Worm (Caenorhabditis elegans) whole organism, L1 larva: ENCODE data around the gene C35B1.2.

Experiments
- C34B4.2 ChIP-seq: sonication (generic microtip); optimal IDR thresholded peaks from 2 replicates; lab custom pipeline; 2017; ENCODE audit warnings: mild to moderate bottlenecking, missing genetic modification characterization, missing compliant biosample characterization
- ceh-8 ChIP-seq: fragments of 200-800 bp; sonication (Bioruptor generic); optimal IDR thresholded peaks from 2 replicates; lab custom pipeline; 2018; ENCODE audit warnings: mild to moderate bottlenecking, missing genetic modification characterization, moderate library complexity, missing compliant biosample characterization
- ceh-82 ChIP-seq, 3 experiments: fragments of 150-350 bp in 1 of 3; sonication (generic microtip) in 2 of 3; optimal IDR thresholded peaks; 2 replicates each; lab custom pipeline; 2014 to 2017; ENCODE audit warnings: missing biosample characterization in 3 of 3, missing genetic modification characterization in 3 of 3
- ces-1 ChIP-seq: fragments of 150-350 bp; optimal IDR thresholded peaks from 2 replicates; lab custom pipeline; 2014; ENCODE audit warnings: missing biosample characterization, missing genetic modification reagents, missing genetic modification characterization
- fkh-10 ChIP-seq: sonication (generic microtip); optimal IDR thresholded peaks from 2 replicates; lab custom pipeline; 2017; ENCODE audit warnings: missing biosample characterization, missing genetic modification reagents, missing genetic modification characterization
- lsy-2 ChIP-seq, 2 experiments: fragments of 150-350 bp; optimal IDR thresholded peaks; 2 replicates each; lab custom pipeline; 2014; ENCODE audit warnings: missing biosample characterization in 2 of 2, missing genetic modification characterization in 2 of 2
- mdl-1 ChIP-seq, 2 experiments: fragments of 150-350 bp; optimal IDR thresholded peaks; 2 replicates each; lab custom pipeline; 2014 to 2017; ENCODE audit warnings: missing biosample characterization in 2 of 2, missing genetic modification characterization in 2 of 2, inconsistent platforms in 1 of 2
- ztf-11 ChIP-seq, 2 experiments: sonication (generic microtip); optimal IDR thresholded peaks; 2 replicates each; lab custom pipeline; 2016 to 2017; ENCODE audit warnings: missing genetic modification characterization in 2 of 2, missing biosample characterization in 1 of 2, missing compliant biosample characterization in 1 of 2

- no peak for TF ChIP-seq ceh-8 (GFP tag; lab: Kevin White, UChicago)
- no peak for TF ChIP-seq lsy-2 (tag; optimal IDR thresholded peaks at IDR 0.05; lab: Kevin White, UChicago)
- no peak for TF ChIP-seq C34B4.2 (tag; lab: Kevin White, UChicago)
- no peak for TF ChIP-seq ces-1
- TF ChIP-seq fkh-10, result no peak
- TF ChIP-seq mdl-1 (tag; optimal IDR thresholded peaks at IDR 0.05; lab: Kevin White, UChicago), result no peak
- no peak for TF ChIP-seq ztf-11 (tag; optimal IDR thresholded peaks at IDR 0.05; lab: Kevin White, UChicago)
- TF ChIP-seq ceh-82 (tag; optimal IDR thresholded peaks at IDR 0.05; lab: Kevin White, UChicago), result no peak
Measured at ce11 chrIV:4141311-4141710, 55.3 kb downstream of the C35B1.2 start, which contains the start of gene F49F1.11.
